Fruit fly (Drosophila melanogaster) whole organism: ENCODE measurements around the gene CG4582.

Experiments used
- CG8478 ChIP-seq: fragments of >200 bp; optimal IDR thresholded peaks from 2 replicates; lab custom pipeline; 2018; ENCODE audit warnings: inconsistent platforms
- pan ChIP-seq: fragments of >200 bp; optimal IDR thresholded peaks from 2 replicates; lab custom pipeline; 2017
- psq ChIP-seq: fragments of >200 bp; optimal IDR thresholded peaks from 2 replicates; lab custom pipeline; 2017
- usp ChIP-seq: fragments of >200 bp; optimal IDR thresholded peaks from 2 replicates; lab custom pipeline; 2017; ENCODE audit warnings: missing biosample characterization, missing genetic modification characterization, mixed read lengths

dm6 chr3R:25583079-25583478 lies at the start of gene CG4582:
- TF ChIP-seq pan (lab: Kevin White, UChicago): no peak
- no peak for TF ChIP-seq usp (GFP tag; lab: Kevin White, UChicago)
- TF ChIP-seq CG8478 (lab: Kevin White, UChicago): no peak
- TF ChIP-seq psq (lab: Kevin White, UChicago): no peak
